Fruit fly (Drosophila melanogaster) whole organism, embryonic: ENCODE results near the gene CG2059.

Experiments
- Ada2b ChIP-seq: fragments of 200-800 bp; sonication (Bioruptor generic); IDR thresholded peaks from 2 replicates; pipeline ENCODE4 v1.3.6; 2022; ENCODE audit warnings: missing biosample characterization, missing genetic modification characterization
- Awh ChIP-seq: fragments of 200-800 bp; sonication (Bioruptor generic); IDR thresholded peaks from 2 replicates; pipeline ENCODE4, ENCODE4 v1.3.6; 2022; ENCODE audit warnings: missing biosample characterization, missing genetic modification characterization
- CG10209 ChIP-seq: fragments of 200-800 bp; sonication (Bioruptor generic); optimal IDR thresholded peaks from 3 replicates; lab custom pipeline; 2017; ENCODE audit warnings: missing biosample characterization, mild to moderate bottlenecking, missing genetic modification characterization, missing genetic modification reagents
- CG10979 ChIP-seq: fragments of 200-800 bp; sonication (Bioruptor generic); optimal IDR thresholded peaks from 2 replicates; lab custom pipeline; 2018; ENCODE audit warnings: missing biosample characterization, mild to moderate bottlenecking, missing genetic modification characterization, moderate library complexity
- CG12769 ChIP-seq: fragments of 200-800 bp; sonication (Bioruptor generic); optimal IDR thresholded peaks from 2 replicates; lab custom pipeline; 2019; ENCODE audit warnings: missing biosample characterization, mild to moderate bottlenecking, missing genetic modification characterization, moderate library complexity
- CG12942 ChIP-seq: fragments of 200-800 bp; sonication (Bioruptor generic); optimal IDR thresholded peaks from 3 replicates; lab custom pipeline; 2016; ENCODE audit warnings: missing biosample characterization, missing genetic modification characterization
- CG13296 ChIP-seq: fragments of 200-800 bp; sonication (Bioruptor generic); optimal IDR thresholded peaks from 3 replicates; lab custom pipeline; 2018; ENCODE audit warnings: missing biosample characterization, mild to moderate bottlenecking, missing genetic modification characterization
- CG13775 ChIP-seq: fragments of 200-800 bp; sonication (Bioruptor generic); optimal IDR thresholded peaks from 3 replicates; lab custom pipeline; 2017; ENCODE audit warnings: missing biosample characterization, mild to moderate bottlenecking, missing genetic modification characterization
- CG16863 ChIP-seq: fragments of 200-800 bp; sonication (Bioruptor generic); optimal IDR thresholded peaks from 3 replicates; lab custom pipeline; 2016; ENCODE audit warnings: missing biosample characterization, missing genetic modification characterization
- CG17568 ChIP-seq: fragments of 200-800 bp; sonication (Bioruptor generic); optimal IDR thresholded peaks from 2 replicates; lab custom pipeline; 2018; ENCODE audit warnings: missing biosample characterization, mild to moderate bottlenecking, missing genetic modification characterization, moderate library complexity
- CG2712 ChIP-seq: fragments of 200-800 bp; optimal IDR thresholded peaks from 3 replicates; lab custom pipeline; 2019; ENCODE audit warnings: missing biosample characterization, mild to moderate bottlenecking, missing genetic modification characterization, moderate library complexity
- CG30020 ChIP-seq: fragments of 200-800 bp; optimal IDR thresholded peaks from 2 replicates; lab custom pipeline; 2019; ENCODE audit warnings: missing biosample characterization, mild to moderate bottlenecking, missing genetic modification characterization, moderate library complexity
- CG31388 ChIP-seq: fragments of 200-800 bp; sonication (Bioruptor generic); optimal IDR thresholded peaks from 2 replicates; lab custom pipeline; 2016; ENCODE audit warnings: missing biosample characterization, missing genetic modification characterization
- CG4707 ChIP-seq: fragments of 200-800 bp; sonication (Bioruptor generic); optimal IDR thresholded peaks from 2 replicates; lab custom pipeline; 2018; ENCODE audit warnings: missing biosample characterization, mild to moderate bottlenecking, missing genetic modification characterization, moderate library complexity
- CG7271 ChIP-seq: fragments of 200-800 bp; sonication (Bioruptor generic); optimal IDR thresholded peaks from 2 replicates; lab custom pipeline; 2018; ENCODE audit warnings: missing biosample characterization, mild to moderate bottlenecking, missing genetic modification characterization, moderate library complexity
- CG8089 ChIP-seq: fragments of 200-800 bp; sonication (Bioruptor generic); optimal IDR thresholded peaks from 3 replicates; lab custom pipeline; 2016; ENCODE audit warnings: missing biosample characterization, missing genetic modification characterization
- CG9215 ChIP-seq: fragments of 200-800 bp; sonication (Bioruptor generic); IDR thresholded peaks from 2 replicates; pipeline ENCODE4 v1.3.6; 2022; ENCODE audit warnings: missing biosample characterization, missing genetic modification characterization
- Camta ChIP-seq: fragments of 200-800 bp; sonication (Bioruptor generic); optimal IDR thresholded peaks from 2 replicates; lab custom pipeline; 2016; ENCODE audit warnings: missing biosample characterization, missing genetic modification characterization
- Doc3 ChIP-seq: fragments of 200-800 bp; sonication (Bioruptor generic); IDR thresholded peaks from 3 replicates; pipeline ENCODE4 v1.3.6; 2022; ENCODE audit warnings: missing biosample characterization, missing genetic modification characterization; ENCODE audit not compliant: partially characterized antibody
- Ets65A ChIP-seq: fragments of 200-800 bp; sonication (Bioruptor generic); peaks from one replicate; lab custom pipeline; 2016; ENCODE audit warnings: missing biosample characterization, missing genetic modification characterization
- Hr78 ChIP-seq, 2 experiments: fragments of 200-800 bp in 1 of 2; fragments of >200 bp in 1 of 2; sonication (Bioruptor generic) in 1 of 2; optimal IDR thresholded peaks; 2 replicates each; lab custom pipeline; 2017 to 2019; ENCODE audit warnings: missing biosample characterization in 2 of 2, missing genetic modification characterization in 2 of 2, mild to moderate bottlenecking in 1 of 2, moderate library complexity in 1 of 2
- NC2α ChIP-seq: fragments of 200-800 bp; sonication (Bioruptor generic); optimal IDR thresholded peaks from 2 replicates; lab custom pipeline; 2016; ENCODE audit warnings: missing biosample characterization, missing genetic modification characterization
- NFAT ChIP-seq: fragments of 200-800 bp; sonication (Bioruptor generic); IDR thresholded peaks from 2 replicates; pipeline ENCODE4 v1.3.6; 2022; ENCODE audit warnings: missing biosample characterization, missing genetic modification characterization
- Neu2 ChIP-seq: fragments of 200-800 bp; sonication (Bioruptor generic); optimal IDR thresholded peaks from 3 replicates; lab custom pipeline; 2016; ENCODE audit warnings: missing biosample characterization, missing genetic modification characterization, borderline replicate concordance
- NfI ChIP-seq: fragments of 200-800 bp; sonication (Bioruptor generic); optimal IDR thresholded peaks from 3 replicates; lab custom pipeline; 2018; ENCODE audit warnings: missing biosample characterization, mild to moderate bottlenecking, missing genetic modification characterization, moderate library complexity
- Oli ChIP-seq: fragments of 200-800 bp; sonication (Bioruptor generic); optimal IDR thresholded peaks from 2 replicates; lab custom pipeline; 2018; ENCODE audit warnings: missing biosample characterization, mild to moderate bottlenecking, missing genetic modification characterization, moderate library complexity
- Ravus ChIP-seq: fragments of 200-800 bp; sonication (Bioruptor generic); IDR thresholded peaks from 2 replicates; pipeline ENCODE4 v1.3.6; 2022; ENCODE audit warnings: missing biosample characterization, missing genetic modification characterization
- Rx ChIP-seq: fragments of 200-800 bp; sonication (Bioruptor generic); IDR thresholded peaks from 2 replicates; pipeline ENCODE4 v1.3.6; 2022; ENCODE audit warnings: missing biosample characterization, missing genetic modification characterization
- Trl ChIP-seq, 3 experiments: fragments of >200 bp in 2 of 3; fragments of 200-800 bp in 1 of 3; sonication (Bioruptor generic) in 1 of 3; optimal IDR thresholded peaks; 2 replicates in 1 of 3; 3 replicates in 2 of 3; lab custom pipeline; 2016 to 2017; ENCODE audit warnings: missing biosample characterization in 1 of 3, missing genetic modification characterization in 1 of 3
- Usf ChIP-seq: fragments of 200-800 bp; sonication (Bioruptor generic); optimal IDR thresholded peaks from 2 replicates; lab custom pipeline; 2017; ENCODE audit warnings: missing genotype, missing biosample characterization, missing genetic modification characterization
- ash1 ChIP-seq: fragments of 200-800 bp; sonication (Bioruptor generic); optimal IDR thresholded peaks from 2 replicates; lab custom pipeline; 2018; ENCODE audit warnings: missing biosample characterization, mild to moderate bottlenecking, missing genetic modification characterization
- ato ChIP-seq: fragments of 200-800 bp; sonication (Bioruptor generic); IDR thresholded peaks from 2 replicates; pipeline ENCODE4 v1.3.6; 2022; ENCODE audit warnings: missing biosample characterization, missing genetic modification characterization; ENCODE audit not compliant: partially characterized antibody
- az2 ChIP-seq: fragments of 200-800 bp; sonication (Bioruptor generic); optimal IDR thresholded peaks from 3 replicates; lab custom pipeline; 2016; ENCODE audit warnings: missing biosample characterization, missing genetic modification characterization
- bowl ChIP-seq: fragments of 200-800 bp; sonication (Bioruptor generic); IDR thresholded peaks from 2 replicates; pipeline ENCODE4 v1.3.6; 2022; ENCODE audit warnings: missing biosample characterization, missing genetic modification characterization
- da ChIP-seq: fragments of 200-800 bp; sonication (Bioruptor generic); optimal IDR thresholded peaks from 2 replicates; lab custom pipeline; 2016; ENCODE audit warnings: missing biosample characterization, missing genetic modification characterization
- dysf ChIP-seq: fragments of 200-800 bp; sonication (Bioruptor generic); IDR thresholded peaks from 3 replicates; pipeline ENCODE4 v1.3.6; 2022; ENCODE audit warnings: missing biosample characterization, missing genetic modification characterization
- exex ChIP-seq: fragments of 200-800 bp; sonication (Bioruptor generic); optimal IDR thresholded peaks from 4 replicates; lab custom pipeline; 2018; ENCODE audit warnings: missing biosample characterization, mild to moderate bottlenecking, missing genetic modification characterization, moderate library complexity
- ham ChIP-seq: fragments of 200-800 bp; sonication (Bioruptor generic); IDR thresholded peaks from 2 replicates; pipeline ENCODE4 v1.3.6; 2022; ENCODE audit warnings: missing biosample characterization, missing genetic modification characterization
- inv ChIP-seq: fragments of 200-800 bp; sonication (Bioruptor generic); IDR thresholded peaks from 2 replicates; pipeline ENCODE4 v1.3.6; 2022; ENCODE audit warnings: missing biosample characterization, missing genetic modification characterization; ENCODE audit not compliant: partially characterized antibody
- jing ChIP-seq: fragments of 200-800 bp; sonication (Bioruptor generic); optimal IDR thresholded peaks from 2 replicates; lab custom pipeline; 2018; ENCODE audit warnings: missing biosample characterization, mild to moderate bottlenecking, missing genetic modification characterization
- kah ChIP-seq: fragments of 200-800 bp; sonication (Bioruptor generic); optimal IDR thresholded peaks from 2 replicates; lab custom pipeline; 2018; ENCODE audit warnings: missing biosample characterization, mild to moderate bottlenecking, missing genetic modification characterization
- kay ChIP-seq: fragments of 200-800 bp; sonication (Bioruptor generic); optimal IDR thresholded peaks from 2 replicates; lab custom pipeline; 2016; ENCODE audit warnings: missing biosample characterization, missing genetic modification characterization
- klu ChIP-seq: fragments of 200-800 bp; sonication (Bioruptor generic); IDR thresholded peaks from 2 replicates; pipeline ENCODE4 v1.3.6; 2022; ENCODE audit warnings: missing biosample characterization, missing genetic modification characterization
- pan ChIP-seq, 4 experiments: fragments of >200 bp in 3 of 4; fragments of 200-800 bp in 1 of 4; sonication (Bioruptor generic) in 1 of 4; optimal IDR thresholded peaks in 3 of 4; IDR thresholded peaks in 1 of 4; 2 replicates each; pipeline versions ENCODE4 v1.3.6 to Lab custom; 2017 to 2022; ENCODE audit warnings: missing biosample characterization in 2 of 4, missing genetic modification characterization in 2 of 4, mixed read lengths in 1 of 4
- scrt ChIP-seq: fragments of 200-800 bp; sonication (Bioruptor generic); optimal IDR thresholded peaks from 2 replicates; lab custom pipeline; 2018; ENCODE audit warnings: missing biosample characterization, mild to moderate bottlenecking, missing genetic modification characterization, moderate library complexity
- sens-2 ChIP-seq: fragments of 200-800 bp; sonication (Bioruptor generic); IDR thresholded peaks from 2 replicates; pipeline ENCODE4 v1.3.6; 2022; ENCODE audit warnings: missing biosample characterization, missing genetic modification characterization
- unpg ChIP-seq: fragments of 200-800 bp; sonication (Bioruptor generic); optimal IDR thresholded peaks from 3 replicates; lab custom pipeline; 2018; ENCODE audit warnings: missing biosample characterization, mild to moderate bottlenecking, missing genetic modification characterization, moderate library complexity

The CG2059 gene

dm6 chrX:7336962-7337844, 51.0 kb downstream of the CG2059 start, which contains the start of gene CBP (continued):
- TF ChIP-seq Hr78 (GFP tag; optimal IDR thresholded peaks at IDR 0.05; lab: Kevin White, UChicago) (peak in 1 of 2 experiments; percentile 90), unpg (GFP tag; lab: Kevin White, UChicago) (peak; percentile 99), Doc3 (GFP tag; lab: Robert Waterston, UW) (no peak), CG12769 (tag; lab: Kevin White, UChicago) (peak; percentile 98), NFAT (peak; percentile 80), CG30020 (tag; lab: Kevin White, UChicago) (peak; percentile 84), NfI (GFP tag; lab: Kevin White, UChicago) (peak; percentile 97), CG9215 (GFP tag; lab: Robert Waterston, UW) (peak; percentile 84), CG13296 (GFP tag; lab: Kevin White, UChicago) (peak; percentile 97), Ets65A (GFP tag; lab: Kevin White, UChicago) (peak; percentile 99), CG7271 (tag; lab: Kevin White, UChicago) (peak; percentile 92), da (GFP tag; lab: Kevin White, UChicago) (peak; percentile 97), Awh (GFP tag; lab: Robert Waterston, UW) (peak; percentile 96), Neu2 (GFP tag; lab: Kevin White, UChicago) (peak; percentile 92), Ada2b (GFP tag; lab: Robert Waterston, UW) (peak; percentile 93), dysf (GFP tag; lab: Robert Waterston, UW) (peak; percentile 97), CG17568 (GFP tag; lab: Kevin White, UChicago) (peak; percentile 97), Usf (GFP tag; lab: Kevin White, UChicago) (peak; percentile 95), Camta (GFP tag; lab: Kevin White, UChicago) (peak; percentile 97), Rx (GFP tag; lab: Robert Waterston, UW) (peak; percentile 93), Ravus (GFP tag; lab: Robert Waterston, UW) (peak; percentile 84), NC2α (GFP tag; lab: Kevin White, UChicago) (peak; percentile 96), ash1 (GFP tag; lab: Kevin White, UChicago) (peak; percentile 71), klu (GFP tag; lab: Robert Waterston, UW) (peak; percentile 85), ham (GFP tag; lab: Robert Waterston, UW) (peak; percentile 76), kay (peak; percentile 95), Oli (tag; lab: Kevin White, UChicago) (peak; percentile 99), CG10979 (tag; lab: Kevin White, UChicago) (peak; percentile 99), scrt (GFP tag; lab: Kevin White, UChicago) (peak; percentile 94), kah (GFP tag; lab: Kevin White, UChicago) (peak; percentile 95), inv (GFP tag; lab: Robert Waterston, UW) (no peak), CG31388 (GFP tag; lab: Kevin White, UChicago) (peak; percentile 95), exex (tag; lab: Kevin White, UChicago) (peak; percentile 78), jing (GFP tag; lab: Kevin White, UChicago) (peak; percentile 97), CG12942 (GFP tag; lab: Kevin White, UChicago) (peak; percentile 96), pan (optimal IDR thresholded peaks at IDR 0.05; lab: Kevin White, UChicago) (no peak), pan (GFP tag; optimal IDR thresholded peaks at IDR 0.05 in 1 of 2, IDR thresholded peaks at IDR 0.05 in 1 of 2) (peak in 1 of 2 experiments; percentile 96), ato (GFP tag; lab: Robert Waterston, UW) (0 out of 2 replicates have a peak, but pooled peaks have one; percentile 33), CG8089 (GFP tag; lab: Kevin White, UChicago) (peak; percentile 98), bowl (GFP tag; lab: Robert Waterston, UW) (peak; percentile 90), CG16863 (GFP tag; lab: Kevin White, UChicago) (peak; percentile 98), sens-2 (GFP tag; lab: Robert Waterston, UW) (peak; percentile 95), Trl (optimal IDR thresholded peaks at IDR 0.05; lab: Kevin White, UChicago) (peak; percentile 42 to 63), Trl (GFP tag; optimal IDR thresholded peaks at IDR 0.05; lab: Kevin White, UChicago) (peak; percentile 98), CG2712 (tag; lab: Kevin White, UChicago) (peak; percentile 99), CG10209 (peak; percentile 98), CG13775 (GFP tag; lab: Kevin White, UChicago) (peak; percentile 97), az2 (GFP tag; lab: Kevin White, UChicago) (peak; percentile 98), CG4707 (GFP tag; lab: Kevin White, UChicago) (peak; percentile 97)
